Fruit fly (Drosophila melanogaster) S2 (cell line): Measurements from ENCODE around the gene CG11699.

Experiments used
- CG8478 ChIP-seq: fragments of >200 bp; optimal IDR thresholded peaks from 2 replicates; lab custom pipeline; 2018
- CTCF ChIP-seq, 2 experiments: fragments of >200 bp; optimal IDR thresholded peaks; 2 replicates each; lab custom pipeline; 2018

DNA sequence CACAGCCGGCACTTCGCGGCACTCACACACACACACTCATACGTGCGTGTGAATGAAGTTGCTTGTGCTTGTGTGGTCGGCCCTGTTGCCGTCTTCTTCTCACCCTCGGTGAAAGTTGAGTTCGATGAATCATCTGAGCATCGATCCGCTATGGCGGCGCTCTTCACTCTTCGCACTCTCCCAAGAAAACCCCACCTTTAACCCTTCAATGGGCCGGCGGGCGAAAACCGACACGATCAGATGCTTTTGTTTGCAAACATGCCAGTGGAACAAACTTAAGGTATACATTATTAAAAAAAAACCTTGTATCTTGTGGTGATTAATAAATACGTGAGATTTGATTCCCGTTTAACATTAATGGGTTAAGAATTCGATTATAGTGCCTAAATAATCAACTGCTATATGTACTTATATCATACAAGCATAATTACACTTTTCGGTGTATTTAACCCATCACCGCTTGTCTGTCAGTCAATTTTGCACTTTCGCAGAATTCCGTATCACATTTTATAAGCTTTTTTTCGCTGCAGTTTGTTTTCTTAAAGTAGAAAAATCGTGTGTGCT is 30.5 kb downstream of the CG11699 start:
- TF ChIP-seq CTCF (optimal IDR thresholded peaks at IDR 0.05; lab: Kevin White, UChicago) = no peak
- TF ChIP-seq CG8478 (lab: Kevin White, UChicago) = no peak
